Worm (Caenorhabditis elegans): ENCODE data around the gene C55C3.1.

C55C3.1 gene

ce11 chrIV:5708796-5709195 is at the start of gene C55C3.1:
TSS of gene C55C3.1 (plus strand) at chrIV:5709096.
- no peak for TF ChIP-seq hlh-30 (tag; optimal IDR thresholded peaks at IDR 0.05; ENCODE audit: insufficient read depth)
- no peak for TF ChIP-seq ceh-30 (tag; optimal IDR thresholded peaks at IDR 0.05)
- TF ChIP-seq elt-2 (tag; optimal IDR thresholded peaks at IDR 0.05): peak; percentile 20
- no peak for TF ChIP-seq K09A11.1 (tag; optimal IDR thresholded peaks at IDR 0.05; ENCODE audit: insufficient read depth)

- TF ChIP-seq elt-2 (tag; optimal IDR thresholded peaks at IDR 0.05) (peak; percentile 75), nhr-11 (tag; optimal IDR thresholded peaks at IDR 0.05) (no peak), hlh-15 (tag; optimal IDR thresholded peaks at IDR 0.05) (no peak)
Measured at ce11 chrIV:5659461-5659860, 49.4 kb upstream of the C55C3.1 start.

ce11 chrIV:5660239-5660638 is 48.7 kb upstream of the C55C3.1 start, which contains the start of gene skn-1:
TSS of gene skn-1 (minus strand) at chrIV:5660384.
- TF ChIP-seq pros-1 (tag; optimal IDR thresholded peaks at IDR 0.05): no peak
- TF ChIP-seq che-1 (tag; optimal IDR thresholded peaks at IDR 0.05): no peak
- no peak for TF ChIP-seq unc-55 (GFP tag; optimal IDR thresholded peaks at IDR 0.05)
- no peak for TF ChIP-seq pha-4 (tag; optimal IDR thresholded peaks at IDR 0.05)
- TF ChIP-seq C08G9.2 (tag; optimal IDR thresholded peaks at IDR 0.05): no peak
- TF ChIP-seq ceh-18 (tag; optimal IDR thresholded peaks at IDR 0.05): no peak
- no peak for TF ChIP-seq ceh-9 (tag; optimal IDR thresholded peaks at IDR 0.05)
- TF ChIP-seq madf-2 (tag; optimal IDR thresholded peaks at IDR 0.05): no peak
- no peak for TF ChIP-seq Y22D7AL.16 (tag; optimal IDR thresholded peaks at IDR 0.05)
- TF ChIP-seq gmeb-2 (tag; optimal IDR thresholded peaks at IDR 0.05): no peak
- TF ChIP-seq tbx-7 (tag; optimal IDR thresholded peaks at IDR 0.05): no peak
- TF ChIP-seq ztf-16 (tag; optimal IDR thresholded peaks at IDR 0.05): no peak
- TF ChIP-seq ceh-22 (tag; optimal IDR thresholded peaks at IDR 0.05): no peak
- no peak for TF ChIP-seq elt-2 (tag; optimal IDR thresholded peaks at IDR 0.05)
- TF ChIP-seq ceh-14 (tag; optimal IDR thresholded peaks at IDR 0.05): no peak
- no peak for TF ChIP-seq sox-4 (tag; optimal IDR thresholded peaks at IDR 0.05)
- no peak for TF ChIP-seq ahr-1 (tag; optimal IDR thresholded peaks at IDR 0.05)
- no peak for TF ChIP-seq ama-1 (optimal IDR thresholded peaks at IDR 0.05)
- TF ChIP-seq npax-4 (tag; optimal IDR thresholded peaks at IDR 0.05): no peak
- TF ChIP-seq ceh-45 (GFP tag; IDR thresholded peaks at IDR 0.05): no peak

ce11 chrIV:5662073-5662472 is 46.8 kb upstream of the C55C3.1 start:
- no peak for TF ChIP-seq syd-9 (tag; optimal IDR thresholded peaks at IDR 0.05)
- no peak for TF ChIP-seq zip-5 (tag; optimal IDR thresholded peaks at IDR 0.05)
- TF ChIP-seq hlh-8 (tag; optimal IDR thresholded peaks at IDR 0.05): no peak
- TF ChIP-seq elt-2 (tag; optimal IDR thresholded peaks at IDR 0.05): no peak
- TF ChIP-seq elt-4 (tag; optimal IDR thresholded peaks at IDR 0.05): no peak
- no peak for TF ChIP-seq fkh-10 (GFP tag; optimal IDR thresholded peaks at IDR 0.05)
- no peak for TF ChIP-seq unc-86 (tag; optimal IDR thresholded peaks at IDR 0.05)
- no peak for TF ChIP-seq madf-2 (tag; optimal IDR thresholded peaks at IDR 0.05)
- no peak for TF ChIP-seq C08G9.2 (tag; optimal IDR thresholded peaks at IDR 0.05)
- no peak for TF ChIP-seq rnt-1 (tag; optimal IDR thresholded peaks at IDR 0.05)
- TF ChIP-seq nhr-11 (tag; optimal IDR thresholded peaks at IDR 0.05): no peak
- no peak for TF ChIP-seq unc-3 (GFP tag; conservative IDR thresholded peaks at IDR 0.05)
- TF ChIP-seq unc-3 (tag; optimal IDR thresholded peaks at IDR 0.05): no peak
- no peak for TF ChIP-seq ceh-24 (tag; optimal IDR thresholded peaks at IDR 0.05)
- no peak for TF ChIP-seq ceh-22 (tag; optimal IDR thresholded peaks at IDR 0.05)
- TF ChIP-seq unc-42 (tag; optimal IDR thresholded peaks at IDR 0.05): no peak

- TF ChIP-seq ceh-14 (tag; optimal IDR thresholded peaks at IDR 0.05) (no peak), hlh-15 (tag; optimal IDR thresholded peaks at IDR 0.05) (no peak), gmeb-2 (tag; optimal IDR thresholded peaks at IDR 0.05) (no peak), lim-6 (tag; optimal IDR thresholded peaks at IDR 0.05) (no peak), dmd-4 (tag; optimal IDR thresholded peaks at IDR 0.05; ENCODE audit: borderline replicate concordance) (no peak), ceh-22 (tag; optimal IDR thresholded peaks at IDR 0.05) (no peak), tbx-7 (tag; optimal IDR thresholded peaks at IDR 0.05) (no peak), ceh-9 (tag; optimal IDR thresholded peaks at IDR 0.05) (no peak), odd-2 (tag; optimal IDR thresholded peaks at IDR 0.05) (no peak), K09A11.1 (tag; optimal IDR thresholded peaks at IDR 0.05; ENCODE audit: insufficient read depth) (no peak), nhr-232 (tag; optimal IDR thresholded peaks at IDR 0.05) (no peak), pax-1 (tag; optimal IDR thresholded peaks at IDR 0.05) (no peak), rnt-1 (tag; optimal IDR thresholded peaks at IDR 0.05) (no peak), lin-11 (tag; optimal IDR thresholded peaks at IDR 0.05) (no peak), mec-3 (tag; optimal IDR thresholded peaks at IDR 0.05; ENCODE audit: borderline replicate concordance) (no peak), pag-3 (tag; optimal IDR thresholded peaks at IDR 0.05; ENCODE audit: borderline replicate concordance) (no peak), elt-4 (tag; optimal IDR thresholded peaks at IDR 0.05) (no peak), ceh-30 (tag; optimal IDR thresholded peaks at IDR 0.05) (no peak)
Measured at ce11 chrIV:5662886-5663285, 46.0 kb upstream of the C55C3.1 start.

Measured in whole organism, late embryonic.